Fruit fly (Drosophila melanogaster): Measurements from ENCODE around the gene Prp6.

- TF ChIP-seq psq (optimal IDR thresholded peaks at IDR 0.05) (no peak), CG8478 (optimal IDR thresholded peaks at IDR 0.05) (no peak), pan (optimal IDR thresholded peaks at IDR 0.05) (no peak), EcR (GFP tag; optimal IDR thresholded peaks at IDR 0.05) (no peak), Dll (optimal IDR thresholded peaks at IDR 0.05) (no peak), usp (GFP tag; optimal IDR thresholded peaks at IDR 0.05) (no peak)
These were observed 7.1 kb upstream of the Prp6 start, which contains the start of gene CG3902 for dm6 chr3L:18898086-18898470.

Data from whole organism.